Fruit fly (Drosophila melanogaster): ENCODE data around the gene CG3847.

- TF ChIP-seq usp (GFP tag; optimal IDR thresholded peaks at IDR 0.05) (no peak), Hr83 (GFP tag; optimal IDR thresholded peaks at IDR 0.05; ENCODE audit: poor library complexity, severe bottlenecking) (no peak), OdsH (GFP tag; optimal IDR thresholded peaks at IDR 0.05) (peak; percentile 3), CG9705 (GFP tag; optimal IDR thresholded peaks at IDR 0.05) (no peak), Hr78 (GFP tag; optimal IDR thresholded peaks at IDR 0.05) (no peak), Mio (GFP tag; optimal IDR thresholded peaks at IDR 0.05) (no peak)
Observed at dm6 chrX:6316858-6317474, 29.9 kb upstream of the CG3847 start.

Data from whole organism, wandering third instar larva.